Worm (Caenorhabditis elegans) whole organism, L4 larva: ENCODE results near the gene C13A2.9.

Experiments used
- aly-2 ChIP-seq: sonication (generic microtip); optimal IDR thresholded peaks from 2 replicates; lab custom pipeline; 2018; ENCODE audit warnings: missing biosample characterization, missing genetic modification characterization
- ceh-82 ChIP-seq: sonication (generic microtip); optimal IDR thresholded peaks from 2 replicates; lab custom pipeline; 2017; ENCODE audit warnings: missing biosample characterization, missing genetic modification characterization
- dpl-1 ChIP-seq: fragments of 150-350 bp; optimal IDR thresholded peaks from 2 replicates; lab custom pipeline; 2014; ENCODE audit warnings: missing biosample characterization, missing genetic modification reagents, missing genetic modification characterization
- duxl-1 ChIP-seq: sonication (generic microtip); optimal IDR thresholded peaks from 2 replicates; lab custom pipeline; 2016; ENCODE audit warnings: mild to moderate bottlenecking, missing genetic modification characterization, moderate library complexity, missing compliant biosample characterization; ENCODE audit not compliant: poor library complexity
- lin-1 ChIP-seq: fragments of 200-800 bp; sonication (Bioruptor generic); IDR thresholded peaks from 2 replicates; pipeline ENCODE4 v1.3.6; 2022; ENCODE audit warnings: missing genetic modification reagents, missing genetic modification characterization, missing compliant biosample characterization
- lin-39 ChIP-seq: fragments of 150-350 bp; optimal IDR thresholded peaks from 2 replicates; lab custom pipeline; 2014; ENCODE audit warnings: missing biosample characterization, missing genetic modification reagents, missing genetic modification characterization
- nhr-28 ChIP-seq: fragments of 150-350 bp; optimal IDR thresholded peaks from 2 replicates; lab custom pipeline; 2014; ENCODE audit warnings: missing biosample characterization, missing genetic modification characterization
- pha-4 ChIP-seq, 2 experiments: fragments of 150-350 bp in 1 of 2; fragments of 200-800 bp in 1 of 2; sonication (Bioruptor generic) in 1 of 2; IDR thresholded peaks in 1 of 2; optimal IDR thresholded peaks in 1 of 2; 2 replicates each; pipeline versions ENCODE4 v1.3.6 to Lab custom; 2014 to 2022; ENCODE audit warnings: missing genetic modification characterization in 2 of 2, missing genetic modification reagents in 2 of 2, missing biosample characterization in 1 of 2, missing compliant biosample characterization in 1 of 2
- pqm-1 ChIP-seq: sonication (generic microtip); optimal IDR thresholded peaks from 2 replicates; lab custom pipeline; 2017; ENCODE audit warnings: missing biosample characterization, missing genetic modification characterization
- vab-7 ChIP-seq: fragments of 200-800 bp; sonication (Bioruptor generic); IDR thresholded peaks from 2 replicates; pipeline ENCODE4 v1.3.6; 2022; ENCODE audit warnings: missing genetic modification reagents, missing genetic modification characterization, missing compliant biosample characterization
- ztf-11 ChIP-seq: fragments of 150-350 bp; optimal IDR thresholded peaks from 2 replicates; lab custom pipeline; 2014; ENCODE audit warnings: missing biosample characterization, missing genetic modification characterization

DNA sequence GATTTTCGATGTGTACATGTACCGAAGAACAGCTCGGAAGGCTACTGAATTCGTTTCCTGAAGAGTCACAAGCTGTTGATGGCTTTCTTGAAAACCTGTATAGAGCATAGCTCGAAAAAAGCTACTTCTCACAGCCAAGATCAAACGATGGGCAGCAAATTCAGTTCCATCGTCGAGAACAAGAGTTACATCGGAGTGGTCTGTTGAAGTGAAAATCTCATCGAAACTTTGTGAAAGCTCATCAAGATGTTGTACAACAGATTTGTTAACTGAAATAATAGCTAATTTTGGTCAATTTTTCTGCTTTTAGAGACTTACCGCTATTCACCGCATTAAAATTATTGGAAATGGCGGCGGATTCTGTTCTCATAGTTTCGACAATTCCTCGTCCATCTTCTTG is 27.2 kb downstream of the C13A2.9 start:
- TF ChIP-seq aly-2 (tag; lab: Kevin White, UChicago) (no peak), duxl-1 (tag; lab: Kevin White, UChicago) (no peak), dpl-1 (GFP tag; lab: Kevin White, UChicago) (no peak), lin-39 (no peak), pqm-1 (tag; lab: Kevin White, UChicago) (no peak), ceh-82 (tag; lab: Kevin White, UChicago) (no peak), pha-4 (GFP tag; IDR thresholded peaks at IDR 0.05; lab: Robert Waterston, UW) (no peak), pha-4 (tag; optimal IDR thresholded peaks at IDR 0.05; lab: Kevin White, UChicago) (no peak), vab-7 (GFP tag; lab: Robert Waterston, UW) (no peak), nhr-28 (tag; lab: Kevin White, UChicago) (no peak), ztf-11 (tag; lab: Kevin White, UChicago) (no peak), lin-1 (GFP tag; lab: Robert Waterston, UW) (no peak)
